Fruit fly (Drosophila melanogaster) whole organism, embryonic: Measurements from ENCODE around the gene ple.

Experiments used
- Adf1 ChIP-seq: fragments of 200-800 bp; sonication (Bioruptor generic); IDR thresholded peaks from 2 replicates; pipeline ENCODE4 v1.3.6; 2022; ENCODE audit warnings: missing biosample characterization, missing genetic modification characterization
- Antp ChIP-seq: fragments of 200-800 bp; sonication (Bioruptor generic); optimal IDR thresholded peaks from 3 replicates; lab custom pipeline; 2016; ENCODE audit warnings: missing biosample characterization, missing genetic modification characterization
- B-H1 ChIP-seq: fragments of 200-800 bp; sonication (Bioruptor generic); IDR thresholded peaks from 3 replicates; pipeline ENCODE4 v1.3.6; 2022; ENCODE audit warnings: missing biosample characterization, missing genetic modification characterization
- CG10274 ChIP-seq: fragments of 200-800 bp; sonication (Bioruptor generic); optimal IDR thresholded peaks from 3 replicates; lab custom pipeline; 2017; ENCODE audit warnings: missing biosample characterization, mild to moderate bottlenecking, missing genetic modification characterization
- CG10565 ChIP-seq: fragments of 200-800 bp; sonication (Bioruptor generic); optimal IDR thresholded peaks from 3 replicates; lab custom pipeline; 2016; ENCODE audit warnings: missing biosample characterization, mild to moderate bottlenecking, missing genetic modification characterization
- CG11723 ChIP-seq: fragments of 200-800 bp; sonication (Bioruptor generic); optimal IDR thresholded peaks from 2 replicates; lab custom pipeline; 2017; ENCODE audit warnings: missing biosample characterization, mild to moderate bottlenecking, missing genetic modification characterization
- CG13424 ChIP-seq: fragments of 200-800 bp; sonication (Bioruptor generic); optimal IDR thresholded peaks from 2 replicates; lab custom pipeline; 2019; ENCODE audit warnings: missing biosample characterization, mild to moderate bottlenecking, missing genetic modification characterization, moderate library complexity
- CG15269 ChIP-seq: fragments of 200-800 bp; sonication (Bioruptor generic); optimal IDR thresholded peaks from 2 replicates; lab custom pipeline; 2018; ENCODE audit warnings: missing biosample characterization, mild to moderate bottlenecking, missing genetic modification characterization, moderate library complexity
- CG16813 ChIP-seq: fragments of 200-800 bp; sonication (Bioruptor generic); IDR thresholded peaks from 3 replicates; pipeline ENCODE4 v1.3.6; 2022; ENCODE audit warnings: missing biosample characterization, missing genetic modification characterization; ENCODE audit not compliant: partially characterized antibody
- CG17328 ChIP-seq: fragments of 200-800 bp; sonication (Bioruptor generic); IDR thresholded peaks from 2 replicates; pipeline ENCODE4 v1.3.6; 2022; ENCODE audit warnings: missing biosample characterization, missing genetic modification characterization
- CG1832 ChIP-seq: fragments of 200-800 bp; sonication (Bioruptor generic); optimal IDR thresholded peaks from 2 replicates; lab custom pipeline; 2017; ENCODE audit warnings: missing biosample characterization, mild to moderate bottlenecking, missing genetic modification characterization, inconsistent platforms
- CG32532 ChIP-seq: fragments of 200-800 bp; sonication (Bioruptor generic); IDR thresholded peaks from 2 replicates; pipeline ENCODE4 v1.3.6; 2022; ENCODE audit warnings: missing biosample characterization, missing genetic modification characterization
- CG33213 ChIP-seq: fragments of 200-800 bp; sonication (Bioruptor generic); optimal IDR thresholded peaks from 3 replicates; lab custom pipeline; 2016; ENCODE audit warnings: missing biosample characterization, missing genetic modification characterization
- CG5953 ChIP-seq: fragments of 200-800 bp; sonication (Bioruptor generic); IDR thresholded peaks from 2 replicates; pipeline ENCODE4 v1.3.6; 2022; ENCODE audit warnings: missing biosample characterization, missing genetic modification characterization
- CG6254 ChIP-seq: fragments of 200-800 bp; sonication (Bioruptor generic); optimal IDR thresholded peaks from 3 replicates; lab custom pipeline; 2017; ENCODE audit warnings: mild to moderate bottlenecking, missing biosample characterization, missing genetic modification reagents, missing genetic modification characterization
- CG8281 ChIP-seq: fragments of 200-800 bp; sonication (Bioruptor generic); optimal IDR thresholded peaks from 2 replicates; lab custom pipeline; 2018; ENCODE audit warnings: missing biosample characterization, mild to moderate bottlenecking, missing genetic modification characterization, moderate library complexity
- CG8944 ChIP-seq: fragments of 200-800 bp; sonication (Bioruptor generic); optimal IDR thresholded peaks from 3 replicates; lab custom pipeline; 2016; ENCODE audit warnings: missing biosample characterization, missing genetic modification characterization
- CG9797 ChIP-seq: fragments of 200-800 bp; sonication (Bioruptor generic); optimal IDR thresholded peaks from 3 replicates; lab custom pipeline; 2018; ENCODE audit warnings: missing biosample characterization, mild to moderate bottlenecking, missing genetic modification characterization
- Dll ChIP-seq: fragments of 200-800 bp; sonication (Bioruptor generic); IDR thresholded peaks from 4 replicates; pipeline ENCODE4 v1.3.6; 2022; ENCODE audit warnings: missing biosample characterization, missing genetic modification characterization; ENCODE audit not compliant: partially characterized antibody
- Elba2 ChIP-seq: fragments of 200-800 bp; sonication (Bioruptor generic); optimal IDR thresholded peaks from 3 replicates; lab custom pipeline; 2016; ENCODE audit warnings: missing biosample characterization, missing genetic modification characterization
- Ets65A ChIP-seq: fragments of 200-800 bp; sonication (Bioruptor generic); peaks from one replicate; lab custom pipeline; 2016; ENCODE audit warnings: missing biosample characterization, missing genetic modification characterization
- Ets97D ChIP-seq: fragments of 200-800 bp; sonication (Bioruptor generic); optimal IDR thresholded peaks from 3 replicates; lab custom pipeline; 2016; ENCODE audit warnings: missing biosample characterization, missing genetic modification characterization
- Hand ChIP-seq: fragments of 200-800 bp; sonication (Bioruptor generic); optimal IDR thresholded peaks from 2 replicates; lab custom pipeline; 2017; ENCODE audit warnings: mild to moderate bottlenecking, missing biosample characterization, missing genetic modification reagents, missing genetic modification characterization
- Hey ChIP-seq: fragments of 200-800 bp; sonication (Bioruptor generic); optimal IDR thresholded peaks from 3 replicates; lab custom pipeline; 2018; ENCODE audit warnings: missing biosample characterization, mild to moderate bottlenecking, missing genetic modification characterization
- MESR4 ChIP-seq: fragments of 200-800 bp; sonication (Bioruptor generic); optimal IDR thresholded peaks from 2 replicates; lab custom pipeline; 2018; ENCODE audit warnings: missing biosample characterization, mild to moderate bottlenecking, missing genetic modification characterization, moderate library complexity
- Pdp1 ChIP-seq, 2 experiments: fragments of 200-800 bp; sonication (Bioruptor generic); optimal IDR thresholded peaks; 3 replicates each; lab custom pipeline; 2016; ENCODE audit warnings: missing biosample characterization in 2 of 2, missing genetic modification characterization in 2 of 2, mild to moderate bottlenecking in 1 of 2, moderate library complexity in 1 of 2
- Sin3A ChIP-seq: fragments of >200 bp; optimal IDR thresholded peaks from 2 replicates; lab custom pipeline; 2018
- Spps ChIP-seq: fragments of 200-800 bp; sonication (Bioruptor generic); optimal IDR thresholded peaks from 2 replicates; lab custom pipeline; 2018; ENCODE audit warnings: missing biosample characterization, mild to moderate bottlenecking, missing genetic modification characterization
- Taf1 ChIP-seq: fragments of 200-800 bp; sonication (Bioruptor generic); IDR thresholded peaks from 2 replicates; pipeline ENCODE4 v1.3.6; 2022; ENCODE audit warnings: missing biosample characterization, missing genetic modification characterization
- Xrp1 ChIP-seq: fragments of 200-800 bp; sonication (Bioruptor generic); IDR thresholded peaks from 2 replicates; pipeline ENCODE4 v1.3.6; 2022; ENCODE audit warnings: missing biosample characterization, missing genetic modification characterization
- YL-1 ChIP-seq: fragments of 200-800 bp; sonication (Bioruptor generic); optimal IDR thresholded peaks from 3 replicates; lab custom pipeline; 2017; ENCODE audit warnings: missing biosample characterization, mild to moderate bottlenecking, missing genetic modification characterization
- ab ChIP-seq: fragments of 200-800 bp; sonication (Bioruptor generic); optimal IDR thresholded peaks from 2 replicates; lab custom pipeline; 2016; ENCODE audit warnings: missing biosample characterization, missing genetic modification characterization
- ac ChIP-seq: fragments of 200-800 bp; sonication (Bioruptor generic); optimal IDR thresholded peaks from 3 replicates; lab custom pipeline; 2017; ENCODE audit warnings: missing biosample characterization, mild to moderate bottlenecking, missing genetic modification characterization
- ase ChIP-seq: fragments of 200-800 bp; sonication (Bioruptor generic); IDR thresholded peaks from 3 replicates; pipeline ENCODE4 v1.3.6; 2022; ENCODE audit warnings: missing biosample characterization, missing genetic modification characterization
- caup ChIP-seq: fragments of 200-800 bp; sonication (Bioruptor generic); optimal IDR thresholded peaks from 3 replicates; lab custom pipeline; 2017; ENCODE audit warnings: missing biosample characterization, mild to moderate bottlenecking, missing genetic modification characterization, moderate library complexity; ENCODE audit not compliant: severe bottlenecking
- dm ChIP-seq: fragments of 200-800 bp; sonication (Bioruptor generic); optimal IDR thresholded peaks from 3 replicates; lab custom pipeline; 2016; ENCODE audit warnings: missing biosample characterization, missing genetic modification characterization
- en ChIP-seq: fragments of 200-800 bp; sonication (Bioruptor generic); optimal IDR thresholded peaks from 2 replicates; lab custom pipeline; 2016; ENCODE audit warnings: missing biosample characterization, missing genetic modification characterization
- eyg ChIP-seq: fragments of 200-800 bp; sonication (Bioruptor generic); optimal IDR thresholded peaks from 3 replicates; lab custom pipeline; 2016; ENCODE audit warnings: missing biosample characterization, missing genetic modification characterization
- fd64A ChIP-seq: fragments of 200-800 bp; sonication (Bioruptor generic); optimal IDR thresholded peaks from 3 replicates; lab custom pipeline; 2018; ENCODE audit warnings: missing biosample characterization, mild to moderate bottlenecking, missing genetic modification characterization
- gcm2 ChIP-seq: fragments of 200-800 bp; sonication (Bioruptor generic); optimal IDR thresholded peaks from 2 replicates; lab custom pipeline; 2016; ENCODE audit warnings: missing biosample characterization, missing genetic modification characterization
- grau ChIP-seq: fragments of 200-800 bp; optimal IDR thresholded peaks from 3 replicates; lab custom pipeline; 2019; ENCODE audit warnings: missing biosample characterization, mild to moderate bottlenecking, missing genetic modification characterization, moderate library complexity
- ham ChIP-seq: fragments of 200-800 bp; sonication (Bioruptor generic); IDR thresholded peaks from 2 replicates; pipeline ENCODE4 v1.3.6; 2022; ENCODE audit warnings: missing biosample characterization, missing genetic modification characterization
- ind ChIP-seq: fragments of 200-800 bp; sonication (Bioruptor generic); optimal IDR thresholded peaks from 3 replicates; lab custom pipeline; 2016; ENCODE audit warnings: missing biosample characterization, missing genetic modification characterization
- lov ChIP-seq, 2 experiments: fragments of 200-800 bp in 1 of 2; fragments of >200 bp in 1 of 2; sonication (Bioruptor generic) in 1 of 2; IDR thresholded peaks in 1 of 2; optimal IDR thresholded peaks in 1 of 2; 2 replicates in 1 of 2; 3 replicates in 1 of 2; pipeline versions ENCODE4 v1.3.6 to Lab custom; 2017 to 2022; ENCODE audit warnings: missing biosample characterization in 1 of 2, missing genetic modification characterization in 1 of 2
- maf-S ChIP-seq: fragments of 200-800 bp; sonication (Bioruptor generic); optimal IDR thresholded peaks from 2 replicates; lab custom pipeline; 2016; ENCODE audit warnings: missing biosample characterization, missing genetic modification characterization
- phol ChIP-seq: fragments of 200-800 bp; sonication (Bioruptor generic); optimal IDR thresholded peaks from 3 replicates; lab custom pipeline; 2018; ENCODE audit warnings: missing biosample characterization, mild to moderate bottlenecking, missing genetic modification characterization, moderate library complexity
- pum ChIP-seq: fragments of 200-800 bp; sonication (Bioruptor generic); optimal IDR thresholded peaks from 2 replicates; lab custom pipeline; 2016; ENCODE audit warnings: missing biosample characterization, missing genetic modification characterization
- shn ChIP-seq: fragments of 200-800 bp; sonication (Bioruptor generic); optimal IDR thresholded peaks from 3 replicates; lab custom pipeline; 2016; ENCODE audit warnings: missing biosample characterization, missing genetic modification characterization
- tgo ChIP-seq: fragments of 200-800 bp; sonication (Bioruptor generic); IDR thresholded peaks from 3 replicates; pipeline ENCODE4 v1.3.6; 2022; ENCODE audit warnings: missing biosample characterization, missing genetic modification characterization
- wdn ChIP-seq: fragments of 200-800 bp; sonication (Bioruptor generic); IDR thresholded peaks from 2 replicates; pipeline ENCODE4 v1.3.6; 2022; ENCODE audit warnings: missing biosample characterization, missing genetic modification characterization

Gene ple

DNA sequence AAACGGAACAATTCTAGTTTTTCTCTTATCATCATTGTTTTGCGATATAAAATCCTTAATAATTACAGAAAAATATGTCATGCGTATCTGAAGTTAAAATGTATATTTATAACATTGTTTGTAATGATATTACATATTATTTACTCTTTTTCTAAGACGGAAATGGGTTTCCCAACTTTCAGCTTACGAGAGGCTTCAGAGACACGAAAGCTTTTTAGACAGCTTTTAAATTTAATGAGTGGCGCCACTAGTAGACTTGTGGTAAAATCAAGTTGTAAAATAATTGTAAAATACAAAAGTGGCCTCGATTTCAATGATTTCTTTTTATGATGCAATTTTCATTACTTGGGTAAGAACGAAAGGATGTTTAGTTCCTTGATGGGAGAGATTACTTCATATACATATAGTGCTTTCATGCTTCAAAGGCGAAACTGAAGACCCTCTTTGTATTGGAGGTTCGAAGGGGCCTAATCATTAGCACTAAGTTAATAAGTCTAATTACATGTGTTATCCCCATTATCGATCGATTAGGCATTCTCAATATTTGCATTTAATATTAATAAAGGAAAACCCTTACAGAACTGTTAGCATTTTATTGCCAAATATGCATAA is 10.2 kb downstream of the ple start (continued):
- peak; percentile 76 for TF ChIP-seq CG8281
- peak; percentile 95 for TF ChIP-seq CG33213 (GFP tag; lab: Kevin White, UChicago)
- peak; percentile 71 for TF ChIP-seq phol (tag; lab: Kevin White, UChicago)
- TF ChIP-seq grau, result peak; percentile 75
- no peak for TF ChIP-seq Sin3A (lab: Kevin White, UChicago)
- TF ChIP-seq YL-1, result peak; percentile 32
- no peak for TF ChIP-seq Elba2 (GFP tag; lab: Kevin White, UChicago)
- no peak for TF ChIP-seq CG9797 (GFP tag; lab: Kevin White, UChicago)
- peak; percentile 76 for TF ChIP-seq eyg
- peak; percentile 13 for TF ChIP-seq shn (GFP tag; lab: Kevin White, UChicago)
- peak; percentile 80 for TF ChIP-seq CG10274 (GFP tag; lab: Kevin White, UChicago)
- peak; percentile 79 for TF ChIP-seq CG15269 (tag; lab: Kevin White, UChicago)
- TF ChIP-seq Hey, result peak; percentile 51
- no peak for TF ChIP-seq Spps (tag; lab: Kevin White, UChicago)
- TF ChIP-seq ham (GFP tag; lab: Robert Waterston, UW), result peak; percentile 80
- no peak for TF ChIP-seq CG16813
- peak; percentile 67 for TF ChIP-seq Hand (GFP tag; lab: Kevin White, UChicago)
- TF ChIP-seq Antp (GFP tag; lab: Kevin White, UChicago), result peak; percentile 83
- peak; percentile 64; the same call in 1 of the 2 replicates for TF ChIP-seq CG5953
- peak; percentile 84 for TF ChIP-seq wdn
- TF ChIP-seq CG11723 (GFP tag; lab: Kevin White, UChicago), result peak; percentile 71
- TF ChIP-seq ind, result peak; percentile 66
- TF ChIP-seq en, result peak; percentile 81
- TF ChIP-seq ab, result no peak
- peak; percentile 71 to 85 for TF ChIP-seq Pdp1 (GFP tag; optimal IDR thresholded peaks at IDR 0.05; lab: Kevin White, UChicago)
- peak; percentile 54 for TF ChIP-seq CG13424 (tag; lab: Kevin White, UChicago)
- TF ChIP-seq CG17328 (GFP tag; lab: Robert Waterston, UW), result peak; percentile 89
- TF ChIP-seq gcm2 (GFP tag; lab: Kevin White, UChicago), result peak; percentile 41
- TF ChIP-seq tgo (GFP tag; lab: Robert Waterston, UW), result peak; percentile 88
- TF ChIP-seq dm (GFP tag; lab: Kevin White, UChicago), result no peak
- TF ChIP-seq MESR4, result peak; percentile 15
- peak; percentile 43 for TF ChIP-seq CG8944 (GFP tag; lab: Kevin White, UChicago)
- peak; percentile 44 for TF ChIP-seq fd64A
- peak; percentile 27; the same call in 1 of the 2 replicates for TF ChIP-seq Xrp1 (GFP tag; lab: Robert Waterston, UW)
- TF ChIP-seq Ets97D, result peak; percentile 100
- TF ChIP-seq maf-S, result peak; percentile 84
- TF ChIP-seq CG10565 (GFP tag; lab: Kevin White, UChicago), result peak; percentile 2
- peak; percentile 45 for TF ChIP-seq Adf1
- peak; percentile 97 for TF ChIP-seq Ets65A (GFP tag; lab: Kevin White, UChicago)
- TF ChIP-seq ac (GFP tag; lab: Kevin White, UChicago), result no peak
- no peak for TF ChIP-seq CG1832 (GFP tag; lab: Kevin White, UChicago)
- TF ChIP-seq caup (GFP tag; lab: Kevin White, UChicago), result peak; percentile 98
- TF ChIP-seq lov (optimal IDR thresholded peaks at IDR 0.05; lab: Kevin White, UChicago), result no peak
- TF ChIP-seq lov (GFP tag; IDR thresholded peaks at IDR 0.05; lab: Robert Waterston, UW), result peak; percentile 91
- TF ChIP-seq pum, result peak; percentile 64
- TF ChIP-seq CG6254 (GFP tag; lab: Kevin White, UChicago), result peak; percentile 15
- peak; percentile 71 for TF ChIP-seq B-H1 (GFP tag; lab: Robert Waterston, UW)
- peak; percentile 48; the same call in 1 of the 2 replicates for TF ChIP-seq Taf1 (GFP tag; lab: Robert Waterston, UW)
- peak; percentile 91 for TF ChIP-seq ase (GFP tag; lab: Robert Waterston, UW)
- peak; percentile 94 for TF ChIP-seq CG32532 (GFP tag; lab: Robert Waterston, UW)
- TF ChIP-seq Dll (GFP tag; lab: Robert Waterston, UW), result no peak
